Worm (Caenorhabditis elegans): ENCODE measurements around the gene F26H11.8.

F26H11.8 gene

ce11 chrII:14437922-14438458 is 49.7 kb downstream of the F26H11.8 start, which contains the start of gene K04B12.2 (continued):
- TF ChIP-seq nhr-11 (tag; optimal IDR thresholded peaks at IDR 0.05) (no peak), pax-3 (tag; optimal IDR thresholded peaks at IDR 0.05) (no peak), F16B12.6 (tag; optimal IDR thresholded peaks at IDR 0.05) (peak; percentile 16), pag-3 (tag; optimal IDR thresholded peaks at IDR 0.05; ENCODE audit: borderline replicate concordance, insufficient read depth) (no peak), aha-1 (tag; optimal IDR thresholded peaks at IDR 0.05) (no peak), ceh-82 (tag; optimal IDR thresholded peaks at IDR 0.05) (peak in 2 of 3 experiments; percentile 46 to 66), dsc-1 (tag; optimal IDR thresholded peaks at IDR 0.05) (no peak), lin-15B (tag; optimal IDR thresholded peaks at IDR 0.05) (no peak), nhr-12 (tag; optimal IDR thresholded peaks at IDR 0.05) (no peak), rnt-1 (tag; optimal IDR thresholded peaks at IDR 0.05) (peak; percentile 48), lir-3 (tag; optimal IDR thresholded peaks at IDR 0.05; ENCODE audit: poor library complexity) (no peak), sox-4 (tag; optimal IDR thresholded peaks at IDR 0.05) (no peak), nhr-84 (tag; optimal IDR thresholded peaks at IDR 0.05) (no peak), vab-15 (tag; optimal IDR thresholded peaks at IDR 0.05) (no peak), unc-86 (tag; optimal IDR thresholded peaks at IDR 0.05) (peak; percentile 2), nhr-71 (tag; optimal IDR thresholded peaks at IDR 0.05) (peak; percentile 75), ces-1 (GFP tag; optimal IDR thresholded peaks at IDR 0.05) (no peak), egl-13 (tag; optimal IDR thresholded peaks at IDR 0.05) (no peak), mdl-1 (tag; optimal IDR thresholded peaks at IDR 0.05) (peak in 1 of 2 experiments; percentile 60), mab-9 (GFP tag; IDR thresholded peaks at IDR 0.05) (no peak), pqm-1 (tag; optimal IDR thresholded peaks at IDR 0.05) (peak; percentile 40), unc-130 (tag; optimal IDR thresholded peaks at IDR 0.05) (no peak), unc-62 (GFP tag; optimal IDR thresholded peaks at IDR 0.05) (no peak), irx-1 (tag; optimal IDR thresholded peaks at IDR 0.05) (no peak), hlh-17 (GFP tag; optimal IDR thresholded peaks at IDR 0.05; ENCODE audit: borderline replicate concordance) (no peak), C34B4.2 (tag; optimal IDR thresholded peaks at IDR 0.05) (no peak), blmp-1 (tag; optimal IDR thresholded peaks at IDR 0.05) (peak; percentile 57), ama-1 (optimal IDR thresholded peaks at IDR 0.05) (no peak), nhr-76 (tag; optimal IDR thresholded peaks at IDR 0.05) (no peak), efl-3 (GFP tag; optimal IDR thresholded peaks at IDR 0.05) (no peak), hpl-2 (GFP tag; optimal IDR thresholded peaks at IDR 0.05) (no peak), isw-1 (GFP tag; IDR thresholded peaks at IDR 0.05) (no peak), tbx-2 (tag; optimal IDR thresholded peaks at IDR 0.05) (peak; percentile 42), swsn-7 (tag; optimal IDR thresholded peaks at IDR 0.05) (peak; percentile 59), unc-98 (GFP tag; IDR thresholded peaks at IDR 0.05) (no peak), lin-35 (GFP tag; optimal IDR thresholded peaks at IDR 0.05) (peak; percentile 64 to 84), ztf-11 (tag; optimal IDR thresholded peaks at IDR 0.05) (no peak), snu-23 (GFP tag; optimal IDR thresholded peaks at IDR 0.05) (peak; percentile 83), elt-3 (tag; optimal IDR thresholded peaks at IDR 0.05) (peak in 3 of 6 experiments; percentile 1 to 52 (median 30)), alr-1 (tag; optimal IDR thresholded peaks at IDR 0.05; ENCODE audit: borderline replicate concordance) (no peak), mep-1 (tag; optimal IDR thresholded peaks at IDR 0.05) (peak; percentile 79), fkh-8 (tag; optimal IDR thresholded peaks at IDR 0.05) (peak; percentile 51), ceh-63 (GFP tag; optimal IDR thresholded peaks at IDR 0.05) (no peak), elt-2 (tag; optimal IDR thresholded peaks at IDR 0.05) (peak; percentile 48), lin-14 (GFP tag; optimal IDR thresholded peaks at IDR 0.05) (peak; percentile 93), snpc-4 (tag; optimal IDR thresholded peaks at IDR 0.05) (peak; percentile 60), egl-27 (tag; optimal IDR thresholded peaks at IDR 0.05) (peak in 1 of 2 experiments; percentile 38), mef-2 (tag; optimal IDR thresholded peaks at IDR 0.05) (peak; percentile 36), lsy-2 (tag; optimal IDR thresholded peaks at IDR 0.05) (peak; percentile 35 to 76), ztf-4 (tag; optimal IDR thresholded peaks at IDR 0.05) (no peak)

All from whole organism, L1 larva.